Worm (Caenorhabditis elegans) whole organism, midembryonic: Measurements from ENCODE around the gene F11E6.6.

ENCODE experiments used
- T22C8.4 ChIP-seq: fragments of 200-800 bp; sonication (Bioruptor generic); IDR thresholded peaks from 2 replicates; pipeline ENCODE4 v1.3.6; 2022; ENCODE audit warnings: missing genetic modification characterization, missing compliant biosample characterization
- cog-1 ChIP-seq: sonication (generic microtip); optimal IDR thresholded peaks from 2 replicates; lab custom pipeline; 2016; ENCODE audit warnings: missing genetic modification characterization, missing compliant biosample characterization
- flt-1 ChIP-seq: fragments of 200-800 bp; sonication (Bioruptor generic); IDR thresholded peaks from 2 replicates; pipeline ENCODE4 v1.3.6; 2022; ENCODE audit warnings: missing genetic modification characterization, missing compliant biosample characterization
- klf-2 ChIP-seq: fragments of 200-800 bp; sonication (Bioruptor generic); conservative IDR thresholded peaks from 2 replicates; pipeline ENCODE4 v1.3.6; 2022; ENCODE audit warnings: missing genetic modification reagents, missing genetic modification characterization, missing compliant biosample characterization
- med-1 ChIP-seq: sonication (generic microtip); optimal IDR thresholded peaks from 2 replicates; lab custom pipeline; 2017; ENCODE audit warnings: missing genetic modification characterization, mild to moderate bottlenecking, missing compliant biosample characterization, antibody characterized with exemption, missing genetic modification reagents; ENCODE audit not compliant: insufficient read depth
- ref-1 ChIP-seq: fragments of 200-800 bp; sonication (Bioruptor generic); conservative IDR thresholded peaks from 2 replicates; pipeline ENCODE4 v1.3.6; 2022; ENCODE audit warnings: missing genetic modification reagents, missing genetic modification characterization, missing compliant biosample characterization
- tab-1 ChIP-seq: fragments of 200-800 bp; sonication (Bioruptor generic); IDR thresholded peaks from 2 replicates; pipeline ENCODE4 v1.3.6; 2022; ENCODE audit warnings: missing genetic modification characterization, missing compliant biosample characterization
- ztf-23 ChIP-seq: fragments of 200-800 bp; sonication (Bioruptor generic); IDR thresholded peaks from 2 replicates; pipeline ENCODE4 v1.3.6; 2022; ENCODE audit warnings: missing genetic modification reagents, missing genetic modification characterization, missing compliant biosample characterization
- ztf-29 ChIP-seq: fragments of 200-800 bp; sonication (Bioruptor generic); IDR thresholded peaks from 2 replicates; pipeline ENCODE4 v1.3.6; 2022; ENCODE audit warnings: missing genetic modification reagents, missing genetic modification characterization, missing compliant biosample characterization

The F11E6.6 gene

DNA sequence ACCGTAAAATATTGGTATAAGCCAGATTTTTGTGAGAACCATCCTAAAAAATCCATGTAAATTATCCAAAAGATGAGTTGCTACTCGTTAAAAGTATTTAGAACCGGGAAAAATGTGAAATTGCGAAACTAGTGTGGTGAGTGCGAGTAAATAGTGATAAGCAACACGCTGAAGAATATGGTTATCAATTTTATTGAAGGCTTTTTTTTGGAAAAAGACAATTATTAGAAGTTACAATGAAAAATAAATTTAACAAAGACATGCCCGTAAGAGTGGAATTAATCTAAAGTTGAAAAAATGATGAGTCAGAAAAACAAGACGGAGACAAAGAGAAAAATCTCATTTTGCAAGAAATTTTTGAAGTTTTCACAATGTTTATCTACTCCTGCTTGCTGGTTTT is at the start of gene F11E6.6:
Gene F11E6.6, minus strand, starts transcription at position 101 of the 400 bp plus-strand sequence.
- no peak for TF ChIP-seq klf-2
- no peak for TF ChIP-seq ref-1 (GFP tag; lab: Robert Waterston, UW)

DNA sequence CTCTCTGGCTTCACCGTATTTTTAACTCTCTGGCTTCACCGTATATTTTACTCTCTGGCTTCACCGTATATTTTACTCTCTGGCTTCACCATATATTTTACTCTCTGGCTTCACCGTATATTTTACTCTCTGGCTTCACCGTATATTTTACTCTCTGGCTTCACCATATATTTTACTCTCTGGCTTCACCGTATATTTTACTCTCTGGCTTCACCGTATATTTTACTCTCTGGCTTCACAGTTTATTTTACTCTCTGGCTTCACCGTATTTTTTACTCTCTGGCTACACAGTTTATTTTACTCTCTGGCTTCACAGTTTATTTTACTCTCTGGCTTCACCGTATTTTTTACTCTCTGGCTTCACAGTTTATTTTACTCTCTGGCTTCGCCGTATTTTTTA is 26.9 kb upstream of the F11E6.6 start:
- TF ChIP-seq klf-2: 0 out of 2 replicates have a peak, but pooled peaks have one; percentile 10

DNA sequence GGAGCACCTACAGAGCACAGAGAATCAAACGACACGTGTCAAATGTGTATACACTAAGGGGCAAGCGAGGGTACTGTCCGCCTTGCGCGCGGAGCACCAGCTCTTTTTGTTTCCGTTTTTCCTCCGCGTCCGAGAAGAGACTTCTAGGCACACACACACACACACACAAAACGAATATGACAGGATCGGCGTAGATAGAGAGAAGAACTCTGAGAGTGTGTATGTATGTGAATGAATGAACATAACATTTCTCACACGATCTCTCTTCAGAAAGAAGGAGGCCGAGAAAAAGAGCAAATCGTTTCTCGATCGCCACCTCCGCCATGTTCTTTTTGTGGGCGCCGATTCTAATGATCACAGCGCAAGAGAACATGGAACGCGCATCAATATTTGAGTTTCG is 24.9 kb upstream of the F11E6.6 start, which contains the start of gene nas-6:
Gene nas-6, minus strand, starts transcription at position 101 of the 400 bp plus-strand sequence.
- TF ChIP-seq ref-1 (GFP tag; lab: Robert Waterston, UW) (no peak), ztf-29 (no peak), ztf-23 (GFP tag; lab: Robert Waterston, UW) (no peak), tab-1 (GFP tag; lab: Robert Waterston, UW) (no peak), med-1 (GFP tag; lab: Kevin White, UChicago) (no peak), T22C8.4 (GFP tag; lab: Robert Waterston, UW) (no peak), cog-1 (tag; lab: Kevin White, UChicago) (no peak), klf-2 (no peak), flt-1 (GFP tag; lab: Robert Waterston, UW) (no peak)

DNA sequence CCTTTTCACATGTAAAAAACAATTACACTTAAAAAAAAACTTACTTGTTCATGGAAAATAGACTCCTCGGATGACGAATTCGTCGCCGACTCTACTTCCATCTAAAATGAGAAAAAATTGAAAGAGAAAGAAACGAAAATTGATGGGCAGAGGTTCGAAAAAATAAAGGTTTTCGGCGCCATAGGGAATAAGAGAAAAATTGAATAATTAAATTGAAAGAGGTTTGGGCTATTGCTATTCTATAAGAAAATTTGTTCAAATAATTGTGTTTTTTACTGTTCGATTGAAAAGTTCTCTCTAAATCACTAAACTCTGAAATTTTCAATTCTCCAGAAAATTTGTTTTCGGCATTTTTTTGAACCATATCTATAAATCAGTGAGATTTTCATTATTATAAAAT is 17.4 kb upstream of the F11E6.6 start, which contains the start of gene rabr-2:
Gene rabr-2, minus strand, starts transcription at position 101 of the 400 bp plus-strand sequence.
- TF ChIP-seq flt-1 (GFP tag; lab: Robert Waterston, UW) (no peak), tab-1 (GFP tag; lab: Robert Waterston, UW) (no peak), cog-1 (tag; lab: Kevin White, UChicago) (no peak), ref-1 (GFP tag; lab: Robert Waterston, UW) (no peak), T22C8.4 (GFP tag; lab: Robert Waterston, UW) (no peak), ztf-23 (GFP tag; lab: Robert Waterston, UW) (no peak), klf-2 (no peak), med-1 (GFP tag; lab: Kevin White, UChicago) (no peak), ztf-29 (no peak)

DNA sequence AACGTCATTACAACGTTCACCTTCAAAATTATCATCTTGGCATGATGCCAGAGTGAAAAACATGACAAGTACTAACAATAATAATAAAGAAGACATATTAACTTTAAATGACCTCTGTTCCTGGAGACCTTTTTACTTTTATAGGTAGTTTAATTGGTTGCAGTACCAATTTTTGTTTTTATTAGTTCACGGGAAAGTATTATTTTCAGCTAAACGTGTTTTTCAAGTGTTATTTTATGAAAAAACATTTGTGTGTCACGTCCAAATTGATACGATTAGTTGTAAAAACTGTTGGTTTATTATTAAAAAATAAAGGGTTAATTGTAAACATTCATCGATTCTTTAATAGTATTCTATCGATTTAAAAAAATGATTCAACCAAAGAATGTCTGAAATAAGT is 10.0 kb upstream of the F11E6.6 start, which contains the start of gene grl-24:
Gene grl-24, minus strand, starts transcription at position 101 of the 400 bp plus-strand sequence.
- TF ChIP-seq med-1 (GFP tag; lab: Kevin White, UChicago) (no peak), T22C8.4 (GFP tag; lab: Robert Waterston, UW) (no peak), ztf-23 (GFP tag; lab: Robert Waterston, UW) (no peak), klf-2 (no peak), tab-1 (GFP tag; lab: Robert Waterston, UW) (no peak), cog-1 (tag; lab: Kevin White, UChicago) (no peak), ref-1 (GFP tag; lab: Robert Waterston, UW) (no peak), ztf-29 (no peak), flt-1 (GFP tag; lab: Robert Waterston, UW) (no peak)

DNA sequence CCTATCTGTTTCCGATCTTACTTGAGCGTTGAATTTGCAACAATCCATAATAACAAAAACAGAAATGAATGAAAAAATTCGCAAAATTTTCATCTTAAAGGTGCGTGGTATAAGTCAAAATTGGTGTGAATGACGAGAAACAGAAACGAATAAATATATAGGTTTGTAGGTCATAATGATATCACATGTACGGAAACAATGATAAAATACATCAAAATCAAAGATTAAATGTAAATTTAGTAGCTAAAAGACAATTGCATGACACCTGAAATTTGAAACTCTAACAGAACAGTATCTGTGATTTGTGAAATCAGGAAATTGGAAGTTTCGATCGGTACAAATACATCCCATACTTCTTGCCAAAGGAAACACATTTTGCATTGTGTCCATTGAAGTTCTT is 9.5 kb upstream of the F11E6.6 start, which contains the start of gene F11E6.9:
Gene F11E6.9, minus strand, starts transcription at position 101 of the 400 bp plus-strand sequence.
- no peak for TF ChIP-seq ref-1 (GFP tag; lab: Robert Waterston, UW)
- TF ChIP-seq ztf-29: no peak
- no peak for TF ChIP-seq tab-1 (GFP tag; lab: Robert Waterston, UW)
- no peak for TF ChIP-seq med-1 (GFP tag; lab: Kevin White, UChicago)
- no peak for TF ChIP-seq klf-2

DNA sequence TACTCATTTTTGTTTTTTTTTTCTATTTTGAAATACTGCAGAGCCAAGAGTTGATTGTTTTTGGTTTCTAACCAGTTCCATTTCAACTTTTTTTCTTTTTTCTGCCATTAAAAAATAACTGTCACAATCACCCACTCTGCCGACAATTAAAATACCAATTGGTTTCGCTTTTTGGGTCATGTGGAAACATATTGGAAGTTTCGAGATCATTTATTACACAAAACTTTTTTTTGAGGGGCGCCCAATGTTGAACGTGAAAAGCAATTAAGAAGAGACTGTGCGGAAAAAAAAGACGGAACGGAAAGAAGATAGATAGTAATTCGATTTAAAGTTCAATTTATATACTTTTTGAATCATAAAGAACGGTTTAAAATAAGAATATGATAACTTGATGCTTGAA is 8.3 kb upstream of the F11E6.6 start:
- TF ChIP-seq tab-1 (GFP tag; lab: Robert Waterston, UW): no peak
- TF ChIP-seq ztf-29: no peak
- TF ChIP-seq med-1 (GFP tag; lab: Kevin White, UChicago): no peak
- no peak for TF ChIP-seq ref-1 (GFP tag; lab: Robert Waterston, UW)
- no peak for TF ChIP-seq cog-1 (tag; lab: Kevin White, UChicago)
- TF ChIP-seq klf-2: no peak
- TF ChIP-seq flt-1 (GFP tag; lab: Robert Waterston, UW): no peak
- no peak for TF ChIP-seq T22C8.4 (GFP tag; lab: Robert Waterston, UW)
- TF ChIP-seq ztf-23 (GFP tag; lab: Robert Waterston, UW): no peak

DNA sequence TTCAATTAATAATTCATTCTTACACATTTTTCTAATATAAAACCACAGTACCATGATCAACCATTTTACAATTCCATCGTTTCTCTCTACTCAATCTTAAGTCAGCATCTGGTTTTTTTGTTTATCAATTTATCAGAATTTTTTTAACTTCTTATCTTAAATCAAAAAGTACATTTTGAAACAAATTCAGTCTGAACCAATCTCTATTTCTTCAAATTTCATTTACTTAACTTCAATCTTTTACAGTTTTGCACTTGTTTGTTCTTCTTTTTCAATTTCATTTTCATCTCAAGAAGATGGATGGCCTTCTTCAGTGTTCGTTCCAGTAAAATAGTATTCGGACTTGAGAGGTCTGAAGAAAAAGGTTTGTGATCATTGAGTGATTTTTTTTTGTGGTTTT is 7.2 kb upstream of the F11E6.6 start, which contains the start of gene gba-3:
Gene gba-3, plus strand, starts transcription at position 301 of the 400 bp plus-strand sequence.
- no peak for TF ChIP-seq flt-1 (GFP tag; lab: Robert Waterston, UW)
- no peak for TF ChIP-seq tab-1 (GFP tag; lab: Robert Waterston, UW)
- no peak for TF ChIP-seq cog-1 (tag; lab: Kevin White, UChicago)
- no peak for TF ChIP-seq ztf-29
- TF ChIP-seq klf-2: no peak
- no peak for TF ChIP-seq T22C8.4 (GFP tag; lab: Robert Waterston, UW)
- TF ChIP-seq ztf-23 (GFP tag; lab: Robert Waterston, UW): no peak
- TF ChIP-seq ref-1 (GFP tag; lab: Robert Waterston, UW): no peak
- no peak for TF ChIP-seq med-1 (GFP tag; lab: Kevin White, UChicago)

DNA sequence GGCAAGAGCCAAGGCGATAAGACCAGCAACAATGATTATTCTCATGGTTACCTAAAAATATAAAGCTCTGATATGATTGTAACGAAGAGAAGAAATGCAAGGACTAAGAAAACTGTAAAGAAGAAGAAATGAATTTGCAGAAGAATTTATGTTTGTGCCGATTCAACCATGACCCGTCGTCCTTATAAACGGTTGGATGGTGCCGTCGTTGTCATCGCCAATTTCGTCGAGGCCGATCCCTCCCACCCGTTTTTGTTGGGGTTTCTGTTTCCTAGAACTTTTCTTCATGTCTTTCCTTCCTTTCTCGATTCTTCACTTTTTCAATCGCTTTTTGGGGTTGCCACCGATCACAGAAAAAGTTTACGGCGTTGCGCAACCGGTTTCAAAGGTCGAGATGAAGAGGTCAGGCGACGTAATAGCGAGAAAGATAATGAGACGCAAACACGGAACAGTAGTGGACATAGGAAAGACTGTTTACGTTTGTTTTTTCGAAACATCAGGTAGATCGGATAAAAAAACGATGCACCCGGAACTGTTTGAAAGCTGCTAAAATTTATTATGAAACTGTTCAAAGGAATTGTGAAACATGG is 6.2 kb upstream of the F11E6.6 start, which contains the start of gene epic-1:
Gene epic-1, minus strand, starts transcription at position 51 of the 590 bp plus-strand sequence.
- TF ChIP-seq med-1 (GFP tag; lab: Kevin White, UChicago) (no peak), ref-1 (GFP tag; lab: Robert Waterston, UW) (no peak), T22C8.4 (GFP tag; lab: Robert Waterston, UW) (no peak), flt-1 (GFP tag; lab: Robert Waterston, UW) (no peak), ztf-23 (GFP tag; lab: Robert Waterston, UW) (no peak), tab-1 (GFP tag; lab: Robert Waterston, UW) (no peak), ztf-29 (no peak), cog-1 (tag; lab: Kevin White, UChicago) (no peak), klf-2 (no peak)
